Worm (Caenorhabditis elegans) whole organism, L4 larva: ENCODE data around the gene mrpl-4.

Source experiments
- F10B5.3 ChIP-seq: sonication (generic microtip); optimal IDR thresholded peaks from 2 replicates; lab custom pipeline; 2016; ENCODE audit warnings: mild to moderate bottlenecking, missing genetic modification characterization, missing compliant biosample characterization
- ceh-82 ChIP-seq: sonication (generic microtip); optimal IDR thresholded peaks from 2 replicates; lab custom pipeline; 2017; ENCODE audit warnings: missing biosample characterization, missing genetic modification characterization
- daf-12 ChIP-seq: fragments of 150-350 bp; optimal IDR thresholded peaks from 2 replicates; lab custom pipeline; 2014; ENCODE audit warnings: missing biosample characterization, missing genetic modification reagents, missing genetic modification characterization
- dmd-6 ChIP-seq: fragments of 200-800 bp; sonication (Bioruptor generic); IDR thresholded peaks from 2 replicates; pipeline ENCODE4 v1.3.6; 2022; ENCODE audit warnings: missing genetic modification reagents, missing genetic modification characterization, missing compliant biosample characterization
- egl-27 ChIP-seq: sonication (generic microtip); optimal IDR thresholded peaks from 3 replicates; lab custom pipeline; 2017; ENCODE audit warnings: missing biosample characterization, missing genetic modification reagents, missing genetic modification characterization
- lin-15B ChIP-seq: fragments of 150-350 bp; sonication (generic microtip); optimal IDR thresholded peaks from 3 replicates; lab custom pipeline; 2014; ENCODE audit warnings: missing biosample characterization, missing genetic modification characterization
- lir-3 ChIP-seq: sonication (generic microtip); optimal IDR thresholded peaks from 2 replicates; lab custom pipeline; 2016; ENCODE audit warnings: mild to moderate bottlenecking, missing genetic modification characterization, missing compliant biosample characterization
- nhr-28 ChIP-seq: fragments of 150-350 bp; optimal IDR thresholded peaks from 2 replicates; lab custom pipeline; 2014; ENCODE audit warnings: missing biosample characterization, missing genetic modification characterization
- nhr-76 ChIP-seq: fragments of 150-350 bp; optimal IDR thresholded peaks from 2 replicates; lab custom pipeline; 2014; ENCODE audit warnings: missing biosample characterization, missing genetic modification characterization
- pqm-1 ChIP-seq: sonication (generic microtip); optimal IDR thresholded peaks from 2 replicates; lab custom pipeline; 2017; ENCODE audit warnings: missing biosample characterization, missing genetic modification characterization
- snpc-1.2 ChIP-seq: fragments of 200-800 bp; sonication (Bioruptor generic); IDR thresholded peaks from 2 replicates; pipeline ENCODE4 v1.3.6; 2022; ENCODE audit warnings: missing genetic modification reagents, missing genetic modification characterization, missing compliant biosample characterization
- unc-39 ChIP-seq: sonication (generic microtip); optimal IDR thresholded peaks from 2 replicates; lab custom pipeline; 2017; ENCODE audit warnings: missing biosample characterization, missing genetic modification characterization
- zfp-2 ChIP-seq: sonication (generic microtip); optimal IDR thresholded peaks from 2 replicates; lab custom pipeline; 2016; ENCODE audit warnings: mild to moderate bottlenecking, missing genetic modification characterization, missing compliant biosample characterization

- TF ChIP-seq snpc-1.2 (GFP tag; lab: Robert Waterston, UW) (no peak), dmd-6 (no peak), daf-12 (tag; lab: Kevin White, UChicago) (no peak), egl-27 (tag; lab: Kevin White, UChicago) (no peak), zfp-2 (tag; lab: Kevin White, UChicago) (no peak), ceh-82 (tag; lab: Kevin White, UChicago) (no peak), unc-39 (no peak), pqm-1 (no peak), nhr-28 (tag; lab: Kevin White, UChicago) (no peak), lir-3 (tag; lab: Kevin White, UChicago) (no peak), nhr-76 (no peak), F10B5.3 (tag; lab: Kevin White, UChicago) (no peak), lin-15B (no peak)
Measured at ce11 chrV:8507324-8507723, 40.3 kb downstream of the mrpl-4 start, which contains the start of gene ZK994.6.
